Worm (Caenorhabditis elegans) whole organism, L1 larva: ENCODE data around the gene F21D12.2.
A peak's percentile ranks its signal among the peaks of the same experiment; 100 is the strongest.

Experiments used
- C04F5.9 ChIP-seq: sonication (generic microtip); optimal IDR thresholded peaks from 2 replicates; lab custom pipeline; 2016; ENCODE audit warnings: missing genetic modification characterization, missing compliant biosample characterization
- C16A3.4 ChIP-seq: fragments of 150-350 bp; optimal IDR thresholded peaks from 2 replicates; lab custom pipeline; 2014; ENCODE audit warnings: missing biosample characterization, missing genetic modification characterization
- aha-1 ChIP-seq: fragments of 150-350 bp; optimal IDR thresholded peaks from 2 replicates; lab custom pipeline; 2014; ENCODE audit warnings: missing biosample characterization, missing genetic modification characterization
- alr-1 ChIP-seq: fragments of 200-800 bp; sonication (Bioruptor generic); optimal IDR thresholded peaks from 2 replicates; lab custom pipeline; 2018; ENCODE audit warnings: borderline replicate concordance, mild to moderate bottlenecking, missing genetic modification characterization, missing compliant biosample characterization
- ama-1 ChIP-seq: fragments of 150-350 bp; optimal IDR thresholded peaks from 2 replicates; lab custom pipeline; 2014
- blmp-1 ChIP-seq: fragments of 150-350 bp; optimal IDR thresholded peaks from 2 replicates; lab custom pipeline; 2014; ENCODE audit warnings: missing biosample characterization, missing genetic modification characterization
- ceh-8 ChIP-seq: fragments of 200-800 bp; sonication (Bioruptor generic); optimal IDR thresholded peaks from 2 replicates; lab custom pipeline; 2018; ENCODE audit warnings: mild to moderate bottlenecking, missing genetic modification characterization, moderate library complexity, missing compliant biosample characterization
- ces-1 ChIP-seq: fragments of 150-350 bp; optimal IDR thresholded peaks from 2 replicates; lab custom pipeline; 2014; ENCODE audit warnings: missing biosample characterization, missing genetic modification reagents, missing genetic modification characterization
- dpl-1 ChIP-seq, 3 experiments: fragments of 150-350 bp in 2 of 3; sonication (generic microtip) in 1 of 3; optimal IDR thresholded peaks; 2 replicates each; lab custom pipeline; 2014 to 2017; ENCODE audit warnings: missing biosample characterization in 3 of 3, missing genetic modification characterization in 3 of 3, missing genetic modification reagents in 3 of 3
- dsc-1 ChIP-seq: sonication (generic microtip); optimal IDR thresholded peaks from 2 replicates; lab custom pipeline; 2016; ENCODE audit warnings: mild to moderate bottlenecking, missing genetic modification characterization, missing compliant biosample characterization
- efl-1 ChIP-seq, 4 experiments: fragments of 150-350 bp; optimal IDR thresholded peaks in 3 of 4; peaks in 1 of 4; 1 replicate in 1 of 4; 2 replicates in 3 of 4; lab custom pipeline; 2014; ENCODE audit warnings: missing biosample characterization in 2 of 4, missing genetic modification characterization in 2 of 4, missing genetic modification reagents in 2 of 4
- efl-3 ChIP-seq: fragments of 200-800 bp; sonication (Bioruptor generic); optimal IDR thresholded peaks from 2 replicates; lab custom pipeline; 2018; ENCODE audit warnings: mild to moderate bottlenecking, missing genetic modification characterization, missing compliant biosample characterization
- egl-13 ChIP-seq: sonication (generic microtip); optimal IDR thresholded peaks from 2 replicates; lab custom pipeline; 2016; ENCODE audit warnings: missing genotype, missing genetic modification reagents, missing genetic modification characterization, missing compliant biosample characterization
- elt-3 ChIP-seq, 6 experiments: fragments of 150-350 bp in 1 of 6; sonication (generic microtip); optimal IDR thresholded peaks; 2 replicates each; lab custom pipeline; 2017 to 2018; ENCODE audit warnings: missing biosample characterization in 6 of 6, missing genetic modification characterization in 6 of 6, inconsistent platforms in 1 of 6
- ets-5 ChIP-seq: fragments of 200-800 bp; sonication (Bioruptor generic); IDR thresholded peaks from 2 replicates; pipeline ENCODE4 v1.3.6; 2022; ENCODE audit warnings: missing genetic modification characterization, missing compliant biosample characterization
- fkh-4 ChIP-seq: sonication (generic microtip); optimal IDR thresholded peaks from 2 replicates; lab custom pipeline; 2016; ENCODE audit warnings: missing compliant biosample characterization, missing genetic modification characterization, borderline replicate concordance
- fkh-8 ChIP-seq: sonication (generic microtip); optimal IDR thresholded peaks from 2 replicates; lab custom pipeline; 2016; ENCODE audit warnings: mild to moderate bottlenecking, missing genetic modification characterization, missing compliant biosample characterization
- fos-1 ChIP-seq: fragments of 150-350 bp; optimal IDR thresholded peaks from 2 replicates; lab custom pipeline; 2014; ENCODE audit warnings: missing biosample characterization, missing genetic modification characterization
- irx-1 ChIP-seq: sonication (generic microtip); optimal IDR thresholded peaks from 2 replicates; lab custom pipeline; 2016; ENCODE audit warnings: missing genetic modification characterization, missing compliant biosample characterization
- lin-13 ChIP-seq: fragments of 150-350 bp; optimal IDR thresholded peaks from 2 replicates; lab custom pipeline; 2014; ENCODE audit warnings: missing biosample characterization, missing genetic modification reagents, missing genetic modification characterization
- lin-14 ChIP-seq: fragments of 200-800 bp; sonication (Bioruptor generic); optimal IDR thresholded peaks from 2 replicates; lab custom pipeline; 2018; ENCODE audit warnings: mild to moderate bottlenecking, missing genetic modification characterization, moderate library complexity, missing compliant biosample characterization
- lir-3 ChIP-seq: sonication (generic microtip); optimal IDR thresholded peaks from 2 replicates; lab custom pipeline; 2016; ENCODE audit warnings: mild to moderate bottlenecking, missing genetic modification characterization, moderate library complexity, missing compliant biosample characterization; ENCODE audit not compliant: poor library complexity
- lsy-2 ChIP-seq, 2 experiments: fragments of 150-350 bp; optimal IDR thresholded peaks; 2 replicates each; lab custom pipeline; 2014; ENCODE audit warnings: missing biosample characterization in 2 of 2, missing genetic modification characterization in 2 of 2
- mdl-1 ChIP-seq, 2 experiments: fragments of 150-350 bp; optimal IDR thresholded peaks; 2 replicates each; lab custom pipeline; 2014 to 2017; ENCODE audit warnings: missing biosample characterization in 2 of 2, missing genetic modification characterization in 2 of 2, inconsistent platforms in 1 of 2
- mef-2 ChIP-seq: fragments of 150-350 bp; optimal IDR thresholded peaks from 2 replicates; lab custom pipeline; 2014; ENCODE audit warnings: missing biosample characterization, missing genetic modification characterization
- mep-1 ChIP-seq: fragments of 150-350 bp; optimal IDR thresholded peaks from 2 replicates; lab custom pipeline; 2014; ENCODE audit warnings: missing biosample characterization, missing genetic modification characterization
- nhr-11 ChIP-seq: fragments of 150-350 bp; optimal IDR thresholded peaks from 2 replicates; lab custom pipeline; 2014; ENCODE audit warnings: missing biosample characterization, missing genetic modification characterization
- nhr-12 ChIP-seq: sonication (generic microtip); optimal IDR thresholded peaks from 2 replicates; lab custom pipeline; 2017; ENCODE audit warnings: missing biosample characterization, missing genetic modification characterization
- nhr-20 ChIP-seq: sonication (generic microtip); optimal IDR thresholded peaks from 2 replicates; lab custom pipeline; 2016; ENCODE audit warnings: mild to moderate bottlenecking, missing genetic modification characterization, missing compliant biosample characterization
- nhr-237 ChIP-seq: fragments of 150-350 bp; optimal IDR thresholded peaks from 2 replicates; lab custom pipeline; 2014; ENCODE audit warnings: missing biosample characterization, missing genetic modification characterization
- nhr-28 ChIP-seq: fragments of 150-350 bp; optimal IDR thresholded peaks from 2 replicates; lab custom pipeline; 2014; ENCODE audit warnings: missing biosample characterization, missing genetic modification characterization
- nhr-47 ChIP-seq: sonication (generic microtip); optimal IDR thresholded peaks from 2 replicates; lab custom pipeline; 2016; ENCODE audit warnings: mild to moderate bottlenecking, missing genetic modification characterization, moderate library complexity, missing compliant biosample characterization
- nhr-71 ChIP-seq: sonication (generic microtip); optimal IDR thresholded peaks from 2 replicates; lab custom pipeline; 2016; ENCODE audit warnings: mild to moderate bottlenecking, missing genetic modification characterization, moderate library complexity, missing compliant biosample characterization
- nhr-77 ChIP-seq: fragments of 150-350 bp; optimal IDR thresholded peaks from 2 replicates; lab custom pipeline; 2014; ENCODE audit warnings: missing biosample characterization, missing genetic modification characterization
- nhr-84 ChIP-seq: sonication (generic microtip); optimal IDR thresholded peaks from 2 replicates; lab custom pipeline; 2017; ENCODE audit warnings: missing biosample characterization, missing genetic modification characterization
- nhr-85 ChIP-seq: sonication (generic microtip); peaks from one replicate; lab custom pipeline; 2016; ENCODE audit warnings: missing genetic modification characterization, inconsistent platforms, missing compliant biosample characterization
- nhr-90 ChIP-seq: sonication (generic microtip); optimal IDR thresholded peaks from 2 replicates; lab custom pipeline; 2016; ENCODE audit warnings: mild to moderate bottlenecking, missing genetic modification characterization, missing compliant biosample characterization; ENCODE audit not compliant: poor library complexity
- pax-3 ChIP-seq: fragments of 200-800 bp; sonication (Bioruptor generic); optimal IDR thresholded peaks from 2 replicates; lab custom pipeline; 2018; ENCODE audit warnings: mild to moderate bottlenecking, missing genetic modification characterization, moderate library complexity, missing compliant biosample characterization
- rnt-1 ChIP-seq: sonication (generic microtip); optimal IDR thresholded peaks from 2 replicates; lab custom pipeline; 2016; ENCODE audit warnings: mild to moderate bottlenecking, missing genetic modification characterization, moderate library complexity, missing compliant biosample characterization
- snu-23 ChIP-seq: sonication (generic microtip); optimal IDR thresholded peaks from 2 replicates; lab custom pipeline; 2016; ENCODE audit warnings: missing genetic modification characterization, missing compliant biosample characterization
- sox-4 ChIP-seq: sonication (generic microtip); optimal IDR thresholded peaks from 2 replicates; lab custom pipeline; 2016; ENCODE audit warnings: missing genetic modification characterization, missing compliant biosample characterization
- sup-37 ChIP-seq: fragments of 200-800 bp; sonication (Bioruptor generic); optimal IDR thresholded peaks from 2 replicates; lab custom pipeline; 2018; ENCODE audit warnings: mild to moderate bottlenecking, missing genetic modification characterization, missing compliant biosample characterization
- swsn-7 ChIP-seq: sonication (generic microtip); optimal IDR thresholded peaks from 2 replicates; lab custom pipeline; 2016; ENCODE audit warnings: missing genetic modification characterization, missing compliant biosample characterization
- tlp-1 ChIP-seq: fragments of 150-350 bp; optimal IDR thresholded peaks from 2 replicates; lab custom pipeline; 2014; ENCODE audit warnings: missing biosample characterization, missing genetic modification characterization
- unc-30 ChIP-seq: sonication (generic microtip); optimal IDR thresholded peaks from 2 replicates; lab custom pipeline; 2017; ENCODE audit warnings: missing biosample characterization, missing genetic modification characterization
- unc-62 ChIP-seq: fragments of 150-350 bp; optimal IDR thresholded peaks from 2 replicates; lab custom pipeline; 2014; ENCODE audit warnings: missing biosample characterization, missing genetic modification reagents, missing genetic modification characterization
- unc-86 ChIP-seq: sonication (generic microtip); optimal IDR thresholded peaks from 2 replicates; lab custom pipeline; 2016; ENCODE audit warnings: missing genetic modification characterization, missing compliant biosample characterization
- unc-98 ChIP-seq: fragments of 200-800 bp; sonication (Bioruptor generic); IDR thresholded peaks from 2 replicates; pipeline ENCODE4 v1.3.6; 2022; ENCODE audit warnings: missing genetic modification characterization, missing compliant biosample characterization
- xbp-1 ChIP-seq: sonication (generic microtip); optimal IDR thresholded peaks from 2 replicates; lab custom pipeline; 2016; ENCODE audit warnings: missing genetic modification characterization, missing compliant biosample characterization
- zag-1 ChIP-seq: fragments of 150-350 bp; optimal IDR thresholded peaks from 2 replicates; lab custom pipeline; 2014; ENCODE audit warnings: missing biosample characterization, missing genetic modification characterization
- zip-4 ChIP-seq: fragments of 200-800 bp; sonication (Bioruptor generic); optimal IDR thresholded peaks from 2 replicates; lab custom pipeline; 2018; ENCODE audit warnings: mild to moderate bottlenecking, missing genetic modification characterization, moderate library complexity, missing compliant biosample characterization

Gene F21D12.2

DNA sequence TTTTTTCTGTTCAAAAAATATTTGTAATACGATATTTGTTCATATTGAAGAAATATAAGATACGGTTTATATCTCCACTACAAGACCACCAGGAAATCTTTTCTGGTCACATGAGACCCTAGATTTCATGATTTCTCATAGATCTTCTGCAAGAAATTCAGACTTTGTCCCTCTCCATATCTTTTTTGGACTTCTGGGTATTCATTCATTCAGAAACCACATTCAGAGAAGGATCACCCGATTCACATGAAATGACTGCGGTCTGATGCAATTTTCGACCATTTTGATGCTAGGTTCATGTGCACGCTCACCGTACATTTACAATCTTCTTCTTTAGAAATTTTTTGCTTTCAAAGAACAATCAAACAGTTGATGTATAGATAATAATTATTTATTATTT, 37.8 kb upstream of the F21D12.2 start (continued):
- TF ChIP-seq mdl-1 (tag; optimal IDR thresholded peaks at IDR 0.05; lab: Kevin White, UChicago): no peak
- TF ChIP-seq ama-1 (lab: Kevin White, UChicago): no peak
- no peak for TF ChIP-seq efl-3 (GFP tag; lab: Kevin White, UChicago)
- TF ChIP-seq dpl-1 (GFP tag; optimal IDR thresholded peaks at IDR 0.05; lab: Kevin White, UChicago): no peak
- no peak for TF ChIP-seq C04F5.9 (tag; lab: Kevin White, UChicago)
- TF ChIP-seq aha-1 (tag; lab: Kevin White, UChicago): no peak
- no peak for TF ChIP-seq nhr-28
- TF ChIP-seq nhr-84 (tag; lab: Kevin White, UChicago): no peak
- TF ChIP-seq nhr-12: no peak
- TF ChIP-seq lsy-2 (tag; optimal IDR thresholded peaks at IDR 0.05; lab: Kevin White, UChicago): no peak
- peak; percentile 67 for TF ChIP-seq blmp-1 (tag; lab: Kevin White, UChicago)
- no peak for TF ChIP-seq mef-2
- no peak for TF ChIP-seq alr-1 (tag; lab: Kevin White, UChicago)
- no peak for TF ChIP-seq nhr-237 (tag; lab: Kevin White, UChicago)
- no peak for TF ChIP-seq lin-13
- TF ChIP-seq unc-62 (GFP tag; lab: Kevin White, UChicago): no peak
- peak in 2 of 6 experiments; percentile 29 to 63 for TF ChIP-seq elt-3 (tag; optimal IDR thresholded peaks at IDR 0.05; lab: Kevin White, UChicago)
- TF ChIP-seq xbp-1: no peak
- TF ChIP-seq pax-3 (tag; lab: Kevin White, UChicago): no peak
- TF ChIP-seq tlp-1 (tag; lab: Kevin White, UChicago): no peak
- TF ChIP-seq C16A3.4: no peak

DNA sequence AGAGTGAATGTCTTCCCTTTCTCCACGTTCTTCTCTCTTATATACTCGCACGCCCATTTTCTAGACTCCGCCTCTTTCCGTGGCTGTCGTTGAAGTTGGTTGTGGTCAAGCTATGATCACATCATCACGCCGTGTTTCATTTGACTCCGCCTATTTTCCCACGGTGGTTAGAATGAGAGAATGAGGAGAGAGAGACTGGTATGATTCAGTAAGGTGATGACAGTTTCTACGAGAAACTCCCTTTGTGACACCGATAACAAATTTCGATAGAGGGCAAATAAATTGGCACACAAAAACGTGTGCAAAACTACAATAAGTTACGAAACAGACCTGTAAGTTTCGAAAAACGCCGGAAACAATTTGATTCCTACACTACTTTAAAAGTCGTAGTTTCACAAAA, 37.0 kb upstream of the F21D12.2 start:
- TF ChIP-seq nhr-20 (tag; lab: Kevin White, UChicago) (peak; percentile 25), egl-13 (tag; lab: Kevin White, UChicago) (no peak), lin-14 (GFP tag; lab: Kevin White, UChicago) (peak; percentile 13), unc-86 (tag; lab: Kevin White, UChicago) (no peak), nhr-28 (peak; percentile 2), ets-5 (GFP tag; lab: Robert Waterston, UW) (no peak), zag-1 (no peak), efl-1 (optimal IDR thresholded peaks at IDR 0.05; lab: Kevin White, UChicago) (no peak), efl-1 (GFP tag; optimal IDR thresholded peaks at IDR 0.05 in 1 of 2; lab: Kevin White, UChicago) (peak in 1 of 2 experiments; percentile 23), mep-1 (tag; lab: Kevin White, UChicago) (no peak), ces-1 (GFP tag; lab: Kevin White, UChicago) (no peak), nhr-71 (tag; lab: Kevin White, UChicago) (peak; percentile 5), sup-37 (GFP tag; lab: Kevin White, UChicago) (no peak), ceh-8 (GFP tag; lab: Kevin White, UChicago) (no peak), zip-4 (no peak), rnt-1 (no peak), unc-30 (tag; lab: Kevin White, UChicago) (no peak), snu-23 (GFP tag; lab: Kevin White, UChicago) (no peak), xbp-1 (no peak)
- TF ChIP-seq, all 84 proteins: peak for 5

DNA sequence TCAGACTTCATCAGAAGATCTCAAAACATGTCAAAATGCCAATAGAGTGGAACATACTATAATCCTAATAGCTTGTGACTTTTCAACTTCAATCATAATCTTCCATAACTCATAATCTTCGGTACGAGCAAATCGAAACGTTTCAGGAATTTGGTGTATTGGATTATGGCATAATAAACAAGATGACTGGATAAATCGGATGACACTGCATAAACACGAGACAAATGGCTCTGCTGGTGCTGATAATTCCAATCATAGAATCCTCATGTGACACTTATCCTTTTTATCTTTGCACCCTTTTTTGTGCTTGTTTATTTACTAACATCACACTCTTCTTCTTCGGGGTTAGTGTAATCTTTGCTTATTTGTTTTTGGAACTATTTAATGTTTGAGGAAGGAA, 34.5 kb upstream of the F21D12.2 start:
- TF ChIP-seq nhr-90: no peak
- TF ChIP-seq nhr-77: no peak
- TF ChIP-seq fos-1 (tag; lab: Kevin White, UChicago): no peak
- no peak for TF ChIP-seq rnt-1
- peak; percentile 70 for TF ChIP-seq sox-4 (tag; lab: Kevin White, UChicago)
- peak; percentile 16 for TF ChIP-seq nhr-11 (tag; lab: Kevin White, UChicago)
- TF ChIP-seq fkh-8: peak; percentile 29
- no peak for TF ChIP-seq unc-86 (tag; lab: Kevin White, UChicago)
- peak; percentile 99 for TF ChIP-seq dsc-1
- no peak for TF ChIP-seq snu-23 (GFP tag; lab: Kevin White, UChicago)
- TF ChIP-seq lin-14 (GFP tag; lab: Kevin White, UChicago): no peak
- TF ChIP-seq pax-3 (tag; lab: Kevin White, UChicago): peak; percentile 81
- no peak for TF ChIP-seq swsn-7
- TF ChIP-seq unc-98 (GFP tag; lab: Robert Waterston, UW): no peak
- peak; percentile 56 for TF ChIP-seq nhr-47 (tag; lab: Kevin White, UChicago)
- no peak for TF ChIP-seq nhr-85 (tag; lab: Kevin White, UChicago)
- TF ChIP-seq irx-1 (tag; lab: Kevin White, UChicago): no peak
- peak; percentile 22 for TF ChIP-seq lir-3
- peak; percentile 39 for TF ChIP-seq nhr-71 (tag; lab: Kevin White, UChicago)
- TF ChIP-seq fkh-4 (tag; lab: Kevin White, UChicago): peak; percentile 56
- peak; percentile 33 for TF ChIP-seq egl-13 (tag; lab: Kevin White, UChicago)
- peak; percentile 6 for TF ChIP-seq nhr-20 (tag; lab: Kevin White, UChicago)
